Worm (Caenorhabditis elegans): ENCODE data around the gene cdc-73.

Gene cdc-73

DNA sequence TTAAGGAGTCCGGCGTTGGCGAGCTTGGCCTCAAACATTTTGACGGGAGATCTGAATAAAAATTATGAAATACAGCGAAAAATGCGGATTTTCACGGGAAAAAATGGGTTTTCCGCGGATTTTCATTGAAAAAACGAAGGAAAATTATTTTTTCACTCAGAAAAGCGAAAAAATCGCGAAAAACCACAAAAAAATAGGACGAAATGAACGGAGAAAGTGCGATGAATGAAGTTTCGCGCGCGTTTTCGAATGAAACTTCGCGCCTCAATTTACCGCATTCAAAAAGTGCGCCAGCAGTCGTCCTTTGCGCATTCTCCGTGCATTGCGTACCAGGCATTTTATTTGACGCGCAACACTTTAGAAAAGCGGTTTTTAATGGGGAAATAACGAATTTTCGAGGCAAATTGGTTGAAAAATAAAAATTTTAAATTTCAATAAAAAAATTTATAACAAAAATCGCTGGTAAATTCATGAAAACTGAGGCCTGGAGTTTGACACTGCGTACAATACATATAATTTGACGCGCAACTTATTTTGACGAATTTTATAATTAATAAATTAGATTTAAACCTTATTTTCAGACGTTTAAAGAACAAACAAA lies 7.1 kb downstream of the cdc-73 start, which contains the start of gene pcn-1 (continued):
- TF ChIP-seq fkh-2 (tag; optimal IDR thresholded peaks at IDR 0.05) (no peak), egl-5 (tag; optimal IDR thresholded peaks at IDR 0.05) (peak; percentile 61), nhr-28 (tag; optimal IDR thresholded peaks at IDR 0.05) (peak; percentile 6), ZK546.5 (tag; optimal IDR thresholded peaks at IDR 0.05) (peak; percentile 56), elt-1 (tag; optimal IDR thresholded peaks at IDR 0.05) (peak; percentile 26), lin-15B (tag; optimal IDR thresholded peaks at IDR 0.05) (peak; percentile 95), ama-1 (optimal IDR thresholded peaks at IDR 0.05) (peak; percentile 60), daf-12 (tag; optimal IDR thresholded peaks at IDR 0.05) (no peak), ztf-11 (tag; optimal IDR thresholded peaks at IDR 0.05) (no peak), unc-62 (GFP tag; optimal IDR thresholded peaks at IDR 0.05) (peak; percentile 22)

DNA sequence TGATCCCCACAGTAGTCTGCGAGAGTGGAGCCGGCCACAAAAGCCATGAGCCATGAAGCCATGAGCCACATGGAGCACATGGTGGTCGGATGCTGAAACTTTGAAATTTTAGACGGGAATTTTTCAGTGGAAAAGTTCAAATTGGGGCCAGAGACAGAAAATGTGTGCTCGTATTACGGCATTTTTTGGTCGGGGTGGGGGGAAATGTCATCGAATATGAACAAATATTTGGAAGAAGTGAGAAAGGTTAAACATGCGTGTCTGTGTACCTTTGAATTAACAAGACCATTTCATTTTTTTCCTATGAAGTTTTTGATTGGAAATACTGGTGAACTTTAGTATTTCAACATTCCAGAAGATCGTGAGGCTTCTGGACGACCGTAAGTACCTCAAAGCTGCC lies 9.2 kb downstream of the cdc-73 start, which contains the start of gene wrt-5:
wrt-5 (minus strand) TSS at position 101 of the 400 bp plus-strand sequence.
- TF ChIP-seq ZK546.5 (tag; optimal IDR thresholded peaks at IDR 0.05) (no peak), hmg-11 (tag; optimal IDR thresholded peaks at IDR 0.05) (no peak), elt-2 (tag; optimal IDR thresholded peaks at IDR 0.05) (no peak), pha-4 (tag; optimal IDR thresholded peaks at IDR 0.05) (peak; percentile 7), nhr-237 (tag; optimal IDR thresholded peaks at IDR 0.05) (no peak)

DNA sequence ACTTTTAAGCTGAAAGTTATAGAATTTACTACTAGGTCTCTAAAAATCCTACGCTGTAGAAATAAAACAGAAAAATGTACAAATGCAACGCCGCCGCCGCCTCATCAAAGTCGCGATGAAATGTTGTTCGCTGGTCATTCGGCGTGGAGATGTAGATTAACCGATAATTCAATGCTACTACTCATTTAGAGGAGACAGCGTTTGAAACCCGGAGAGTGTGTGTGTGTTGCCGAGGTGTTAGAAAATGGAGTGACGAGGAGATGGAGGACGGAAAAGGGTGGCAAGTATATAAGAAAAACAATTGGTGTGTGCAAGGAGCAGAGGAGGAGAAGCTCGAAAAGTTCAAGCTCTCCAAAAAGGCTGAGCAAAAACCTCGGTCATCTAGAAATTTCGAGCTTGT lies 9.9 kb downstream of the cdc-73 start:
- TF ChIP-seq daf-12 (tag; optimal IDR thresholded peaks at IDR 0.05) (no peak), lin-15B (tag; optimal IDR thresholded peaks at IDR 0.05) (no peak), unc-39 (tag; optimal IDR thresholded peaks at IDR 0.05) (no peak), elt-2 (tag; optimal IDR thresholded peaks at IDR 0.05) (no peak), lsy-12 (tag; optimal IDR thresholded peaks at IDR 0.05) (no peak), aly-2 (tag; optimal IDR thresholded peaks at IDR 0.05) (no peak), elt-1 (tag; optimal IDR thresholded peaks at IDR 0.05) (no peak), zag-1 (tag; optimal IDR thresholded peaks at IDR 0.05) (no peak), snpc-4 (tag; optimal IDR thresholded peaks at IDR 0.05) (no peak), lin-39 (tag; optimal IDR thresholded peaks at IDR 0.05) (no peak), fos-1 (tag; optimal IDR thresholded peaks at IDR 0.05) (no peak), jun-1 (tag; optimal IDR thresholded peaks at IDR 0.05) (no peak), ztf-11 (tag; optimal IDR thresholded peaks at IDR 0.05) (no peak), unc-62 (GFP tag; optimal IDR thresholded peaks at IDR 0.05) (no peak)

DNA sequence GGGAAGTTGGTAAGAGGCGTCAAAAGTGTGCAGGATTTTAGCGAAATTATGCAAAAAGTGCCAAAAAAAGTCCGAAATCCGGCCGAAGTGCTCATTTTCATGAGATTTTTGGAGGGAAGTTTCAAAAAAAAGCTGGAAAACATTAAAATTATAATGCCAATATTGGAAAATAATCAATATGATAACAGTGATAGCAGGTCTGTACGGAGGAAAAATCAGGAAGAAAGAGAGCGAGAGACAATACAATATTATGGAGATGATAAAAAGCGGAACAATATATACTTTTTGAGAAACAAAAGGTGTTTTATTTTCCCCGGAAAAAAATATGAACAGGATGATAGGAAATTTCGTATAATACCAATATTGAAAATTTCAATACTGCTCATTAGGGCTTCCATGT lies 11.0 kb downstream of the cdc-73 start:
- TF ChIP-seq sea-2 (GFP tag; optimal IDR thresholded peaks at IDR 0.05) (no peak), egl-27 (tag; optimal IDR thresholded peaks at IDR 0.05) (no peak), elt-3 (tag; optimal IDR thresholded peaks at IDR 0.05) (no peak), elt-2 (tag; optimal IDR thresholded peaks at IDR 0.05) (peak; percentile 51)

DNA sequence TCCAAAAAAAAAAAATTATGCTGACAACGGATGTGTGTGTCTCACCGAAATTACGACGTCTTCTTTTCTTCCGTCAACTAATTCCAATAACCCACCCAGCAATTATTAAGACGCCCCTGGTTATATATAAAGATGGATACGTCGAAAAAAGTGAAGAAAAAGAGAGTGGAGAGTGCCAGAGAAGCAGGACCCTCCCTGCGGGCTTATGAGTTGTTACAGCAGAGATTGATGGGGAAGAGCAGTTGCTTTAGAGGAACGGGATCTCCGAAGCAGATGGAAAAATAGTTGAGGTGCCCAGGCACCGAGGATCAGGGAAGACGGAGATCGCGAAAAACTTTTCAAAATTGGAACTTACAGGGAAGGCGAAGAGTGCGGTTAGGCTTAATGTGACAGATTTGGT lies 12.9 kb downstream of the cdc-73 start:
- TF ChIP-seq mdl-1 (tag; optimal IDR thresholded peaks at IDR 0.05), result no peak
- TF ChIP-seq fkh-2 (tag; optimal IDR thresholded peaks at IDR 0.05), result no peak
- no peak for TF ChIP-seq egl-27 (tag; optimal IDR thresholded peaks at IDR 0.05)
- no peak for TF ChIP-seq hmg-11 (tag; optimal IDR thresholded peaks at IDR 0.05)
- no peak for TF ChIP-seq elt-2 (tag; optimal IDR thresholded peaks at IDR 0.05)
- no peak for TF ChIP-seq nhr-77 (tag; optimal IDR thresholded peaks at IDR 0.05)
- no peak for TF ChIP-seq nhr-28 (tag; optimal IDR thresholded peaks at IDR 0.05)
- no peak for TF ChIP-seq lin-15B (tag; optimal IDR thresholded peaks at IDR 0.05)
- TF ChIP-seq elt-3 (tag; optimal IDR thresholded peaks at IDR 0.05), result no peak
- TF ChIP-seq ceh-16 (tag; optimal IDR thresholded peaks at IDR 0.05), result no peak
- no peak for TF ChIP-seq eor-1 (tag; optimal IDR thresholded peaks at IDR 0.05)
- no peak for TF ChIP-seq pqm-1 (tag; optimal IDR thresholded peaks at IDR 0.05)
- TF ChIP-seq nhr-23 (tag; optimal IDR thresholded peaks at IDR 0.05), result no peak
- no peak for TF ChIP-seq lin-39 (tag; optimal IDR thresholded peaks at IDR 0.05)
- no peak for TF ChIP-seq ztf-11 (tag; optimal IDR thresholded peaks at IDR 0.05)
- TF ChIP-seq fos-1 (tag; optimal IDR thresholded peaks at IDR 0.05), result no peak
- TF ChIP-seq ceh-28 (tag; optimal IDR thresholded peaks at IDR 0.05), result no peak

DNA sequence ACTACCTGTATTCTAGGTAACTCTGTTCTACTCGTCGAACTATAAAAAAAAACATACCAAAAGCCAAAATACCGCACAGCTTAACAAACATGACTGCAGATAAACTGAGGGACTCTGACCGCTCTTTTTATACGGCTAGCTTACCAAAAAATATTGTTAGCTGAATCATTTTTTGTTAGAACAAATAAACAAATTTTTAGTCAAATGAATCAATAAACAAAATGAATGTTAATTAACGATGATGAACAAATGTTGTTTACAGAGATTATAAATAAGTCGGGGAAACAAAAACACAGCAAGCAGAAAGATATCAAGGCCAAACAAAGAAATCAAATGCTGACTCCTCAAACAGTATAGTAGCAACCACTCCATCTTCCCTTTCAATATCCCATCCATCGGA lies 21.2 kb downstream of the cdc-73 start, which contains the start of gene ilys-6:
ilys-6 (minus strand) TSS at position 101 of the 400 bp plus-strand sequence.
- TF ChIP-seq ceh-9 (tag; optimal IDR thresholded peaks at IDR 0.05), result no peak
- TF ChIP-seq elt-2 (tag; optimal IDR thresholded peaks at IDR 0.05), result no peak
- no peak for TF ChIP-seq hmg-11 (tag; optimal IDR thresholded peaks at IDR 0.05)
- TF ChIP-seq aly-2 (tag; optimal IDR thresholded peaks at IDR 0.05), result no peak
- TF ChIP-seq ceh-28 (tag; optimal IDR thresholded peaks at IDR 0.05), result no peak
- TF ChIP-seq skn-1 (tag; optimal IDR thresholded peaks at IDR 0.05), result no peak
- TF ChIP-seq lin-15B (tag; optimal IDR thresholded peaks at IDR 0.05), result no peak
- TF ChIP-seq sea-2 (GFP tag; optimal IDR thresholded peaks at IDR 0.05), result no peak
- no peak for TF ChIP-seq ama-1 (optimal IDR thresholded peaks at IDR 0.05)
- TF ChIP-seq pha-4 (tag; optimal IDR thresholded peaks at IDR 0.05), result no peak
- no peak for TF ChIP-seq lsy-12 (tag; optimal IDR thresholded peaks at IDR 0.05)
- no peak for TF ChIP-seq eor-1 (tag; optimal IDR thresholded peaks at IDR 0.05)
- no peak for TF ChIP-seq R02D3.7 (tag; optimal IDR thresholded peaks at IDR 0.05)
- TF ChIP-seq jun-1 (tag; optimal IDR thresholded peaks at IDR 0.05), result no peak
- no peak for TF ChIP-seq egl-27 (tag; optimal IDR thresholded peaks at IDR 0.05)
